Fruit fly (Drosophila melanogaster) whole organism, embryonic: ENCODE data around the gene CG12560.

Experiments used
- Atf3 ChIP-seq: fragments of 200-800 bp; sonication (Bioruptor generic); optimal IDR thresholded peaks from 3 replicates; lab custom pipeline; 2016; ENCODE audit warnings: missing biosample characterization, missing genetic modification characterization
- BEAF-32 ChIP-seq: fragments of 200-800 bp; sonication (Bioruptor generic); optimal IDR thresholded peaks from 3 replicates; lab custom pipeline; 2017; ENCODE audit warnings: missing biosample characterization, missing genetic modification characterization, mild to moderate bottlenecking, moderate library complexity, missing genetic modification reagents
- Bgb ChIP-seq: fragments of 200-800 bp; sonication (Bioruptor generic); IDR thresholded peaks from 2 replicates; pipeline ENCODE4 v1.3.6; 2022; ENCODE audit warnings: missing biosample characterization, missing genetic modification characterization; ENCODE audit not compliant: partially characterized antibody
- CG10267 ChIP-seq: fragments of 200-800 bp; sonication (Bioruptor generic); optimal IDR thresholded peaks from 2 replicates; lab custom pipeline; 2018; ENCODE audit warnings: missing biosample characterization, mild to moderate bottlenecking, missing genetic modification characterization, moderate library complexity
- CG14860 ChIP-seq: fragments of 200-800 bp; sonication (Bioruptor generic); IDR thresholded peaks from 3 replicates; pipeline ENCODE4 v1.3.6; 2022; ENCODE audit warnings: missing biosample characterization, missing genetic modification characterization; ENCODE audit not compliant: partially characterized antibody
- CG1792 ChIP-seq: fragments of 200-800 bp; sonication (Bioruptor generic); optimal IDR thresholded peaks from 2 replicates; lab custom pipeline; 2016; ENCODE audit warnings: missing biosample characterization, missing genetic modification characterization
- CG2120 ChIP-seq: fragments of 200-800 bp; sonication (Bioruptor generic); optimal IDR thresholded peaks from 3 replicates; lab custom pipeline; 2016; ENCODE audit warnings: missing biosample characterization, missing genetic modification characterization
- CG2678 ChIP-seq: fragments of 200-800 bp; sonication (Bioruptor generic); optimal IDR thresholded peaks from 3 replicates; lab custom pipeline; 2019; ENCODE audit warnings: missing biosample characterization, mild to moderate bottlenecking, missing genetic modification characterization, moderate library complexity
- CG31365 ChIP-seq: fragments of 200-800 bp; sonication (Bioruptor generic); optimal IDR thresholded peaks from 2 replicates; lab custom pipeline; 2018; ENCODE audit warnings: missing biosample characterization, mild to moderate bottlenecking, missing genetic modification characterization
- CG31441 ChIP-seq: fragments of 200-800 bp; sonication (Bioruptor generic); IDR thresholded peaks from 2 replicates; pipeline ENCODE4 v1.3.6; 2022; ENCODE audit warnings: missing biosample characterization, missing genetic modification characterization
- CG32767 ChIP-seq: fragments of 200-800 bp; sonication (Bioruptor generic); IDR thresholded peaks from 2 replicates; pipeline ENCODE4 v1.3.6; 2022; ENCODE audit warnings: missing biosample characterization, missing genetic modification characterization
- CG33557 ChIP-seq: fragments of 200-800 bp; sonication (Bioruptor generic); optimal IDR thresholded peaks from 2 replicates; lab custom pipeline; 2019; ENCODE audit warnings: missing biosample characterization, mild to moderate bottlenecking, missing genetic modification characterization, moderate library complexity
- CG34376 ChIP-seq: fragments of 200-800 bp; sonication (Bioruptor generic); optimal IDR thresholded peaks from 2 replicates; lab custom pipeline; 2018; ENCODE audit warnings: missing biosample characterization, mild to moderate bottlenecking, missing genetic modification characterization
- CG6175 ChIP-seq: fragments of 200-800 bp; sonication (Bioruptor generic); IDR thresholded peaks from 3 replicates; pipeline ENCODE4 v1.3.6; 2022; ENCODE audit warnings: missing biosample characterization, missing genetic modification characterization
- CG7556 ChIP-seq: fragments of 200-800 bp; sonication (Bioruptor generic); optimal IDR thresholded peaks from 2 replicates; lab custom pipeline; 2017; ENCODE audit warnings: missing biosample characterization, mild to moderate bottlenecking, missing genetic modification characterization
- CG8089 ChIP-seq: fragments of 200-800 bp; sonication (Bioruptor generic); optimal IDR thresholded peaks from 3 replicates; lab custom pipeline; 2016; ENCODE audit warnings: missing biosample characterization, missing genetic modification characterization
- CG8765 ChIP-seq: fragments of 200-800 bp; sonication (Bioruptor generic); IDR thresholded peaks from 2 replicates; pipeline ENCODE4 v1.3.6; 2022; ENCODE audit warnings: missing biosample characterization, missing genetic modification characterization
- CG9215 ChIP-seq: fragments of 200-800 bp; sonication (Bioruptor generic); IDR thresholded peaks from 2 replicates; pipeline ENCODE4 v1.3.6; 2022; ENCODE audit warnings: missing biosample characterization, missing genetic modification characterization
- CG9797 ChIP-seq: fragments of 200-800 bp; sonication (Bioruptor generic); optimal IDR thresholded peaks from 3 replicates; lab custom pipeline; 2018; ENCODE audit warnings: missing biosample characterization, mild to moderate bottlenecking, missing genetic modification characterization
- Drgx ChIP-seq: fragments of 200-800 bp; sonication (Bioruptor generic); IDR thresholded peaks from 2 replicates; pipeline ENCODE4 v1.3.6; 2022; ENCODE audit warnings: missing biosample characterization, missing genetic modification characterization
- ERR ChIP-seq: fragments of 200-800 bp; sonication (Bioruptor generic); optimal IDR thresholded peaks from 2 replicates; lab custom pipeline; 2016; ENCODE audit warnings: missing biosample characterization, missing genetic modification characterization
- GATAe ChIP-seq: fragments of 200-800 bp; sonication (Bioruptor generic); conservative IDR thresholded peaks from 2 replicates; pipeline ENCODE4 v1.3.6; 2022; ENCODE audit warnings: missing biosample characterization, missing genetic modification characterization
- H15 ChIP-seq: fragments of 200-800 bp; sonication (Bioruptor generic); IDR thresholded peaks from 3 replicates; pipeline ENCODE4 v1.3.6; 2022; ENCODE audit warnings: missing biosample characterization, missing genetic modification characterization
- H2.0 ChIP-seq: fragments of 200-800 bp; sonication (Bioruptor generic); IDR thresholded peaks from 2 replicates; pipeline ENCODE4 v1.3.6; 2022; ENCODE audit warnings: missing biosample characterization, missing genetic modification characterization
- Hr3 ChIP-seq: fragments of 200-800 bp; sonication (Bioruptor generic); optimal IDR thresholded peaks from 3 replicates; lab custom pipeline; 2016; ENCODE audit warnings: missing biosample characterization, missing genetic modification characterization
- Hr51 ChIP-seq, 2 experiments: fragments of 200-800 bp; sonication (Bioruptor generic); optimal IDR thresholded peaks; 2 replicates in 1 of 2; 3 replicates in 1 of 2; lab custom pipeline; 2016 to 2018; ENCODE audit warnings: missing biosample characterization in 2 of 2, missing genetic modification characterization in 2 of 2, mild to moderate bottlenecking in 1 of 2, moderate library complexity in 1 of 2
- Oli ChIP-seq: fragments of 200-800 bp; sonication (Bioruptor generic); optimal IDR thresholded peaks from 2 replicates; lab custom pipeline; 2018; ENCODE audit warnings: missing biosample characterization, mild to moderate bottlenecking, missing genetic modification characterization, moderate library complexity
- Opbp ChIP-seq: fragments of 200-800 bp; sonication (Bioruptor generic); IDR thresholded peaks from 3 replicates; pipeline ENCODE4 v1.3.6; 2022; ENCODE audit warnings: missing biosample characterization, missing genetic modification characterization; ENCODE audit not compliant: partially characterized antibody
- Rx ChIP-seq: fragments of 200-800 bp; sonication (Bioruptor generic); IDR thresholded peaks from 2 replicates; pipeline ENCODE4 v1.3.6; 2022; ENCODE audit warnings: missing biosample characterization, missing genetic modification characterization
- Ssrp ChIP-seq: fragments of 200-800 bp; sonication (Bioruptor generic); optimal IDR thresholded peaks from 2 replicates; lab custom pipeline; 2018; ENCODE audit warnings: missing biosample characterization, mild to moderate bottlenecking, missing genetic modification characterization, moderate library complexity
- Stat92E ChIP-seq, 3 experiments: fragments of >200 bp in 2 of 3; fragments of 200-800 bp in 1 of 3; sonication (Bioruptor generic) in 1 of 3; optimal IDR thresholded peaks; 2 replicates each; lab custom pipeline; 2017 to 2019; ENCODE audit warnings: missing biosample characterization in 3 of 3, missing genetic modification characterization in 3 of 3, mild to moderate bottlenecking in 1 of 3, moderate library complexity in 1 of 3
- az2 ChIP-seq: fragments of 200-800 bp; sonication (Bioruptor generic); optimal IDR thresholded peaks from 3 replicates; lab custom pipeline; 2016; ENCODE audit warnings: missing biosample characterization, missing genetic modification characterization
- bigmax ChIP-seq: fragments of 200-800 bp; sonication (Bioruptor generic); optimal IDR thresholded peaks from 2 replicates; lab custom pipeline; 2018; ENCODE audit warnings: missing biosample characterization, mild to moderate bottlenecking, missing genetic modification characterization
- bsh ChIP-seq, 2 experiments: fragments of 200-800 bp; sonication (Bioruptor generic); optimal IDR thresholded peaks; 2 replicates each; lab custom pipeline; 2017 to 2018; ENCODE audit warnings: mild to moderate bottlenecking in 2 of 2, missing biosample characterization in 2 of 2, missing genetic modification characterization in 2 of 2, moderate library complexity in 1 of 2
- cg ChIP-seq: fragments of 200-800 bp; sonication (Bioruptor generic); optimal IDR thresholded peaks from 3 replicates; lab custom pipeline; 2019; ENCODE audit warnings: missing biosample characterization, mild to moderate bottlenecking, missing genetic modification characterization, moderate library complexity
- dimm ChIP-seq: fragments of 200-800 bp; sonication (Bioruptor generic); IDR thresholded peaks from 2 replicates; pipeline ENCODE4 v1.3.6; 2022; ENCODE audit warnings: missing biosample characterization, missing genetic modification characterization
- emc ChIP-seq: fragments of 200-800 bp; sonication (Bioruptor generic); optimal IDR thresholded peaks from 2 replicates; lab custom pipeline; 2016; ENCODE audit warnings: missing biosample characterization, missing genetic modification characterization
- gfzf ChIP-seq: fragments of 200-800 bp; sonication (Bioruptor generic); optimal IDR thresholded peaks from 2 replicates; lab custom pipeline; 2016; ENCODE audit warnings: missing biosample characterization, mild to moderate bottlenecking, missing genetic modification characterization, moderate library complexity
- grau ChIP-seq: fragments of 200-800 bp; optimal IDR thresholded peaks from 3 replicates; lab custom pipeline; 2019; ENCODE audit warnings: missing biosample characterization, mild to moderate bottlenecking, missing genetic modification characterization, moderate library complexity
- lilli ChIP-seq: fragments of 200-800 bp; sonication (Bioruptor generic); optimal IDR thresholded peaks from 3 replicates; lab custom pipeline; 2016; ENCODE audit warnings: missing biosample characterization, missing genetic modification characterization
- nau ChIP-seq: fragments of 200-800 bp; sonication (Bioruptor generic); optimal IDR thresholded peaks from 3 replicates; lab custom pipeline; 2017; ENCODE audit warnings: missing biosample characterization, mild to moderate bottlenecking, missing genetic modification characterization, missing genetic modification reagents
- prd ChIP-seq, 3 experiments: fragments of >200 bp in 2 of 3; fragments of 200-800 bp in 1 of 3; sonication (Bioruptor generic) in 1 of 3; optimal IDR thresholded peaks in 2 of 3; IDR thresholded peaks in 1 of 3; 2 replicates in 2 of 3; 3 replicates in 1 of 3; pipeline versions ENCODE4 v1.3.6 to Lab custom; 2017 to 2022; ENCODE audit warnings: missing biosample characterization in 1 of 3, missing genetic modification characterization in 1 of 3
- salm ChIP-seq: fragments of 200-800 bp; sonication (Bioruptor generic); optimal IDR thresholded peaks from 2 replicates; lab custom pipeline; 2018; ENCODE audit warnings: missing biosample characterization, mild to moderate bottlenecking, missing genetic modification characterization
- sens ChIP-seq: fragments of 200-800 bp; sonication (Bioruptor generic); peaks from one replicate; lab custom pipeline; 2016; ENCODE audit warnings: missing biosample characterization, missing genetic modification characterization
- slp2 ChIP-seq: fragments of 200-800 bp; sonication (Bioruptor generic); optimal IDR thresholded peaks from 2 replicates; lab custom pipeline; 2016; ENCODE audit warnings: missing biosample characterization, missing genetic modification characterization
- tgo ChIP-seq: fragments of 200-800 bp; sonication (Bioruptor generic); IDR thresholded peaks from 3 replicates; pipeline ENCODE4 v1.3.6; 2022; ENCODE audit warnings: missing biosample characterization, missing genetic modification characterization
- vfl ChIP-seq: fragments of 200-800 bp; sonication (Bioruptor generic); optimal IDR thresholded peaks from 2 replicates; lab custom pipeline; 2016; ENCODE audit warnings: missing biosample characterization, missing genetic modification characterization

Gene CG12560

DNA sequence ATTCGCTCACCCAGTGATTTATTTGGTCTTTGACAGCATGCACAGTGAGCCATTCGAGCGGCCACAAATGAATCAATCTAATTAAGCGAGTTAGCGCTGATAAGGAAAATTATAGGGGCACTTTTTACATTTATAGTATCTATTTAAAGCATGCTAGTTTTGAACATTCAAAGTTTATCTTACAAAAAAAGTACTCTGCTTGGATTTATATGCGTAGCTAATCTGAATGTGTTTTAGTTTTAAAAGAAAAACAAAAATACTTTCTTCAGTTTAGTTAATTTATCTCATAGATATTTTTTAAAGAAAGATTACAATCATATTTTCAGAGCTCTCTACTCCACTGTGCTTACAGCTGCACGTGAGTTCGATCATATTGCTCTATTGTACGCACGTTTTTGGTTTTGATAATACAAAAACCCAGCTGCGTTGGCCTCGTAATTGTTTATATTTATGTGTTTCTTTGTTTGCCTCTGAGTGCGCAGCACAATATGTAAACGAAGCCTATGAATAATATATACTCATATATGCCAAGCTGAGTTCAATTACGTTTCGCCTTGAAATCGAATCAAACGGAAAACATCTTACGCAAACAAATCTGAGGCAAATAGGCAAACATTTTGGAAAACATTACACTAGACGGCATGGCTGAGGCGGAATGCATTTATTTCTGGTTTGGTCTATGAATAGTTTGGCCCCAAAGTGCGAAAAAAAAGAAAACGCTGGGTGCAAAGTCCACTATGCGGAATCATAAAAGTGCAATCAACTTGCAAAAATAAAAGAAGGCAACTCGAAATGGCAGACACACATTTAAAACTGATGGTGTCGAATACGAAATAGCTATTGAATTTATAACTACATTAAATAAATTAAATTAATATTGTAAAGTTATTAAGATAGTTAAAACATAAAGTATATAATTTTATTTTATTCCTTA, 7.3 kb downstream of the CG12560 start (continued):
- TF ChIP-seq slp2 (GFP tag; lab: Kevin White, UChicago) (peak; percentile 74), dimm (no peak), CG31365 (tag; lab: Kevin White, UChicago) (peak; percentile 33), vfl (GFP tag; lab: Kevin White, UChicago) (peak; percentile 62), CG6175 (GFP tag; lab: Robert Waterston, UW) (0 out of 3 replicates have a peak, but pooled peaks have one; percentile 43), bigmax (no peak), BEAF-32 (GFP tag; lab: Kevin White, UChicago) (peak; percentile 13), az2 (GFP tag; lab: Kevin White, UChicago) (peak; percentile 84), CG9797 (GFP tag; lab: Kevin White, UChicago) (peak; percentile 4), Oli (tag; lab: Kevin White, UChicago) (peak; percentile 91), Stat92E (GFP tag; optimal IDR thresholded peaks at IDR 0.05; lab: Kevin White, UChicago) (peak in 1 of 3 experiments; percentile 40), emc (GFP tag; lab: Kevin White, UChicago) (peak; percentile 55), CG8765 (no peak), Rx (GFP tag; lab: Robert Waterston, UW) (no peak; the same call in 1 of the 2 replicates), H2.0 (peak; percentile 68), bsh (GFP tag; optimal IDR thresholded peaks at IDR 0.05; lab: Kevin White, UChicago) (peak; percentile 82 to 84), cg (GFP tag; lab: Kevin White, UChicago) (no peak), GATAe (GFP tag; lab: Robert Waterston, UW) (peak; percentile 70), CG10267 (tag; lab: Kevin White, UChicago) (peak; percentile 83), nau (GFP tag; lab: Kevin White, UChicago) (peak; percentile 89), CG33557 (GFP tag; lab: Kevin White, UChicago) (peak; percentile 62), CG32767 (peak; percentile 84), grau (tag; lab: Kevin White, UChicago) (peak; percentile 91), CG2120 (GFP tag; lab: Kevin White, UChicago) (peak; percentile 89), H15 (peak; percentile 77), CG8089 (GFP tag; lab: Kevin White, UChicago) (peak; percentile 77), tgo (GFP tag; lab: Robert Waterston, UW) (peak; percentile 87), Drgx (GFP tag; lab: Robert Waterston, UW) (peak; percentile 91), Hr51 (GFP tag; optimal IDR thresholded peaks at IDR 0.05; lab: Kevin White, UChicago) (peak; percentile 75 to 95), CG14860 (GFP tag; lab: Robert Waterston, UW) (no peak), Hr3 (peak; percentile 83), CG7556 (peak; percentile 96), CG1792 (GFP tag; lab: Kevin White, UChicago) (peak; percentile 67), Bgb (GFP tag; lab: Robert Waterston, UW) (no peak), salm (tag; lab: Kevin White, UChicago) (peak; percentile 67), ERR (GFP tag; lab: Kevin White, UChicago) (peak; percentile 71), gfzf (no peak), CG31441 (GFP tag; lab: Robert Waterston, UW) (peak; percentile 91), CG2678 (tag; lab: Kevin White, UChicago) (peak; percentile 95), lilli (GFP tag; lab: Kevin White, UChicago) (peak; percentile 88), CG9215 (GFP tag; lab: Robert Waterston, UW) (peak; percentile 81), Atf3 (peak; percentile 65), CG34376 (GFP tag; lab: Kevin White, UChicago) (peak; percentile 84), Ssrp (tag; lab: Kevin White, UChicago) (peak; percentile 79), Opbp (GFP tag; lab: Robert Waterston, UW) (no peak), sens (peak; percentile 95), prd (optimal IDR thresholded peaks at IDR 0.05; lab: Kevin White, UChicago) (no peak), prd (GFP tag; IDR thresholded peaks at IDR 0.05; lab: Robert Waterston, UW) (peak; percentile 85)
